Worm (Caenorhabditis elegans): Measurements from ENCODE around the gene gst-26.

DNA sequence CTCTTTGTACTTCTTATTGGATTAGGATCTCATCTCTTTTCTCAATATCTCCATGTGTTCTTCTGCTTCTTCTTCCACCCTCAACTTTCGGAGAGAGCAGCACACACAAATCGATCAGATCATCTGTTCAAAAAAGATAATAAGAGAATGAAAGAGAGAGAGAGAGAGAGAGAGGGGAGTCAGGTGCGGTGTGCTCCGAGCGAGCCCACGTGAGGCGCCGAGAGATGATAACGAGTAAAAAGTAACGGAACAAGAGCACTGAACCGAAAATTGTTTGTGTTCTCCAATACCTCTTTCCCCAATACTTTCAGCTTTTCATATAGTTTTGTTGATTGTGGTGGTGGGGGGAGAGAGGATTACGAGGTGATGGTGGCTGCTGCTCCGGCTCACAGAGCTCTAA, 29.6 kb upstream of the gst-26 start:
- TF ChIP-seq unc-62 (GFP tag; optimal IDR thresholded peaks at IDR 0.05 in 1 of 2) (no peak), unc-62 (tag; optimal IDR thresholded peaks at IDR 0.05) (no peak), ces-1 (GFP tag; optimal IDR thresholded peaks at IDR 0.05) (no peak), ZK546.5 (tag; optimal IDR thresholded peaks at IDR 0.05) (no peak), ztf-7 (tag; optimal IDR thresholded peaks at IDR 0.05) (no peak), nhr-237 (tag; optimal IDR thresholded peaks at IDR 0.05) (no peak), snpc-4 (tag; optimal IDR thresholded peaks at IDR 0.05) (no peak), nhr-10 (tag; optimal IDR thresholded peaks at IDR 0.05) (no peak), daf-8 (GFP tag; IDR thresholded peaks at IDR 0.05) (no peak), fkh-10 (GFP tag; optimal IDR thresholded peaks at IDR 0.05) (no peak), lin-13 (GFP tag; optimal IDR thresholded peaks at IDR 0.05) (no peak), F44E2.7 (GFP tag; IDR thresholded peaks at IDR 0.05) (no peak), aly-2 (tag; optimal IDR thresholded peaks at IDR 0.05) (no peak)
